Fruit fly (Drosophila melanogaster): Measurements from ENCODE around the gene CG11878.

CG11878 gene

dm6 chr3R:25265589-25266201 is 7.9 kb upstream of the CG11878 start, which contains the start of the genes GlnRS and RIOK2 (continued):
- TF ChIP-seq dati (GFP tag; IDR thresholded peaks at IDR 0.05) (no peak), Atf3 (GFP tag; optimal IDR thresholded peaks at IDR 0.05) (peak; percentile 5), CHES-1-like (GFP tag; optimal IDR thresholded peaks at IDR 0.05) (peak; percentile 64), inv (GFP tag; IDR thresholded peaks at IDR 0.05; ENCODE audit: partially characterized antibody) (peak; percentile 94), YL-1 (GFP tag; optimal IDR thresholded peaks at IDR 0.05) (peak; percentile 98), CG33213 (GFP tag; optimal IDR thresholded peaks at IDR 0.05) (peak; percentile 54), CG17359 (tag; optimal IDR thresholded peaks at IDR 0.05) (no peak), CG2129 (GFP tag; IDR thresholded peaks at IDR 0.05; ENCODE audit: partially characterized antibody) (peak; percentile 87), Dref (GFP tag; IDR thresholded peaks at IDR 0.05) (peak; percentile 88), CG2116 (GFP tag; optimal IDR thresholded peaks at IDR 0.05) (peak; percentile 85), HLH4C (GFP tag; IDR thresholded peaks at IDR 0.05; ENCODE audit: partially characterized antibody) (peak; percentile 92), Xrp1 (GFP tag; IDR thresholded peaks at IDR 0.05) (0 out of 2 replicates have a peak, but pooled peaks have one; percentile 15), vfl (GFP tag; optimal IDR thresholded peaks at IDR 0.05) (no peak), Six4 (GFP tag; optimal IDR thresholded peaks at IDR 0.05) (no peak), CG18262 (tag; optimal IDR thresholded peaks at IDR 0.05) (no peak), CG7963 (GFP tag; IDR thresholded peaks at IDR 0.05; ENCODE audit: partially characterized antibody) (peak; percentile 93), mld (GFP tag; IDR thresholded peaks at IDR 0.05; ENCODE audit: partially characterized antibody) (peak; percentile 91), gem (tag; optimal IDR thresholded peaks at IDR 0.05) (no peak), Opbp (GFP tag; IDR thresholded peaks at IDR 0.05; ENCODE audit: partially characterized antibody) (peak; percentile 97), Doc3 (GFP tag; IDR thresholded peaks at IDR 0.05; ENCODE audit: partially characterized antibody) (peak; percentile 92), Myb (GFP tag; optimal IDR thresholded peaks at IDR 0.05) (peak; percentile 60), tap (tag; optimal IDR thresholded peaks at IDR 0.05) (no peak), cas (GFP tag; IDR thresholded peaks at IDR 0.05) (0 out of 2 replicates have a peak, but pooled peaks have one; percentile 13), Med (GFP tag) (peak; percentile 78), CG13775 (GFP tag; optimal IDR thresholded peaks at IDR 0.05) (no peak), CG11093 (GFP tag; IDR thresholded peaks at IDR 0.05) (no peak), Sry-δ (GFP tag; optimal IDR thresholded peaks at IDR 0.05) (peak; percentile 84), CG7745 (tag; optimal IDR thresholded peaks at IDR 0.05) (no peak), vvl (GFP tag; IDR thresholded peaks at IDR 0.05) (peak; percentile 8; the same call in 1 of the 2 replicates), Hr39 (optimal IDR thresholded peaks at IDR 0.05) (no peak), CG42726 (GFP tag; IDR thresholded peaks at IDR 0.05; ENCODE audit: partially characterized antibody) (peak; percentile 91), CG17912 (GFP tag; optimal IDR thresholded peaks at IDR 0.05) (peak; percentile 54), D (optimal IDR thresholded peaks at IDR 0.05) (peak; percentile 24), D (GFP tag; optimal IDR thresholded peaks at IDR 0.05) (no peak), CG16813 (GFP tag; IDR thresholded peaks at IDR 0.05; ENCODE audit: partially characterized antibody) (peak; percentile 94), CG7357 (GFP tag; IDR thresholded peaks at IDR 0.05) (peak; percentile 99), Dp (GFP tag; optimal IDR thresholded peaks at IDR 0.05) (peak; percentile 32), pita (GFP tag; optimal IDR thresholded peaks at IDR 0.05) (no peak), bcd (GFP tag; optimal IDR thresholded peaks at IDR 0.05) (no peak), kah (GFP tag; optimal IDR thresholded peaks at IDR 0.05) (peak; percentile 44), nmo (GFP tag; optimal IDR thresholded peaks at IDR 0.05) (peak; percentile 71), CG12659 (GFP tag; optimal IDR thresholded peaks at IDR 0.05) (peak; percentile 64), Hey (tag; optimal IDR thresholded peaks at IDR 0.05) (no peak), cad (GFP tag; optimal IDR thresholded peaks at IDR 0.05) (no peak), MBD-R2 (GFP tag; IDR thresholded peaks at IDR 0.05) (peak; percentile 98), CG4707 (GFP tag; optimal IDR thresholded peaks at IDR 0.05) (no peak), CG2202 (tag; optimal IDR thresholded peaks at IDR 0.05) (no peak), CG31441 (GFP tag; IDR thresholded peaks at IDR 0.05) (no peak), Nf-YA (GFP tag; IDR thresholded peaks at IDR 0.05) (no peak), CG12391 (tag; optimal IDR thresholded peaks at IDR 0.05) (peak; percentile 31)
